Fruit fly (Drosophila melanogaster): ENCODE measurements around the gene Mettl2.

dm6 chr3L:1628176-1628866 lies 10.7 kb downstream of the Mettl2 start, which contains the start of gene CG13928:
- no peak for TF ChIP-seq pan (optimal IDR thresholded peaks at IDR 0.05)
- TF ChIP-seq CG8478 (optimal IDR thresholded peaks at IDR 0.05), result no peak
- TF ChIP-seq usp (GFP tag; optimal IDR thresholded peaks at IDR 0.05), result no peak
- no peak for TF ChIP-seq Dll (optimal IDR thresholded peaks at IDR 0.05)
- TF ChIP-seq psq (optimal IDR thresholded peaks at IDR 0.05), result no peak
- no peak for TF ChIP-seq EcR (GFP tag; optimal IDR thresholded peaks at IDR 0.05)
